Worm (Caenorhabditis elegans): ENCODE results near the gene del-6.

Gene del-6

DNA sequence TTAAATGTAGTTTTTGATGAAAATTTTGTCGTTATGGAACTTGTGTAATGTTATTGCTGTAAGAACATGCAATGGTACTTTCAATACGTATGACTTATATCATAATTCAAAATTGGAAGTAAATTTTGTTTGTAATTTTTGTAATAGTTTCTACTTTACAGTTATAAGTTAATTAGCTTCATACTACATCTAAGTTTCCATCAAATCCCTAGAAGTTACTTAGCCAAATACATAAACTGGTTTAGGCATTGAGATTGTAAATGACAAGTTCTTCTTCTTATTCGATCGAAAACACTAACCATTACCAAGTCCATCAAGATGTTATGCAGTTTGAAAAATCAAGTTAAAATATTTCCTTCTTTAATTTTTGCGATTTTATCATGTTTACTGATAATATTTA is 23.0 kb upstream of the del-6 start, which contains the start of gene F32G8.2:
TSS of gene F32G8.2 (plus strand) at position 301 of the 400 bp plus-strand sequence.
- no peak for TF ChIP-seq ceh-9 (tag; optimal IDR thresholded peaks at IDR 0.05)
- TF ChIP-seq hlh-6 (tag; optimal IDR thresholded peaks at IDR 0.05): no peak
- no peak for TF ChIP-seq fax-1 (tag; optimal IDR thresholded peaks at IDR 0.05)
- TF ChIP-seq hlh-15 (tag; optimal IDR thresholded peaks at IDR 0.05): no peak
- TF ChIP-seq che-1 (tag; optimal IDR thresholded peaks at IDR 0.05): no peak
- no peak for TF ChIP-seq madf-2 (tag; optimal IDR thresholded peaks at IDR 0.05)
- TF ChIP-seq C38D4.7 (GFP tag; optimal IDR thresholded peaks at IDR 0.05): no peak

DNA sequence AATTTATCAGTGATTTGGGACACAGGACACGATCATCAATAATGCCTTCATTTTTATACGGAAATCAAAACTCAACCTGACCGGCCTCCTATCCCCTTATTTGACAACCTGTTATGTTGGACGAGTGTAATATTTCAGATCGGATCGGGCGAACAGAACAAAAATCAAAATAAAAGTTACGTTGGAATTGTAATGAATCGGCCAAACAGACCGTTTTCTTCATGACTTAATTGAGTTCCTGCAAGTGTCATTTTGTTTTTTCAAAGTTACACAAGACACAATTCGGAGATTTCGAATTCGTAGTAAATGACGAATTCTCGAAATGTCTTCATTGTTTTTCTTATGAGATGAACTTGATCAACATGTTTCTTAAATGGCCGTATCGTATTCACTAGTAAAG is 17.5 kb upstream of the del-6 start, which contains the start of gene F32G8.3:
TSS of gene F32G8.3 (minus strand) at position 101 of the 400 bp plus-strand sequence.
- no peak for TF ChIP-seq unc-86 (tag; optimal IDR thresholded peaks at IDR 0.05)
- no peak for TF ChIP-seq nhr-232 (tag; optimal IDR thresholded peaks at IDR 0.05)
- TF ChIP-seq syd-9 (tag; optimal IDR thresholded peaks at IDR 0.05): no peak
- TF ChIP-seq ama-1 (optimal IDR thresholded peaks at IDR 0.05): no peak
- TF ChIP-seq fkh-6 (tag; optimal IDR thresholded peaks at IDR 0.05): no peak
- TF ChIP-seq pat-9 (tag; optimal IDR thresholded peaks at IDR 0.05): no peak
- no peak for TF ChIP-seq hlh-6 (tag; optimal IDR thresholded peaks at IDR 0.05)
- no peak for TF ChIP-seq K02D7.2 (tag; optimal IDR thresholded peaks at IDR 0.05)
- no peak for TF ChIP-seq nhr-11 (tag; optimal IDR thresholded peaks at IDR 0.05)
- no peak for TF ChIP-seq ttx-3 (tag; optimal IDR thresholded peaks at IDR 0.05)
- TF ChIP-seq ceh-45 (GFP tag; IDR thresholded peaks at IDR 0.05): no peak

DNA sequence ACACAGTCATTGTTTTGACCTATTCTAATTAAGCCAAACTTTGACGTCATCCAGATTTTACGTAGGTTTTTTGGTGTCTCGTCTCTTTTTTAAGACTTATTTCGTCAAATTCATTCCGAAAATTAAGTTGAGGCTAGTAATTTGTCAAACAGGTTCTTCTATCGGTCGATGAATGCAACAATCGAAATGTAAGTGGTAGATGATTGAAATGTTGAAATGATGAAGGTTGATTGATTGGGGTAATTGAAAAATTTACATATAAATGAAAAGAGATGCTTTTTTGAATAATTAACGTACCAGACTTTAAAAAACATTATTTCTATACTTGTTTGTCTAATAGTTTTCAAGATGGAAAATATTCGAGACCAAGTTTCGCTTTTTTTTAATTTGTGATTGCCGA is 16.4 kb upstream of the del-6 start:
- TF ChIP-seq npax-4 (tag; optimal IDR thresholded peaks at IDR 0.05): no peak
- no peak for TF ChIP-seq nhr-232 (tag; optimal IDR thresholded peaks at IDR 0.05)
- no peak for TF ChIP-seq che-1 (tag; optimal IDR thresholded peaks at IDR 0.05)
- no peak for TF ChIP-seq ceh-45 (GFP tag; IDR thresholded peaks at IDR 0.05)
- TF ChIP-seq hlh-6 (tag; optimal IDR thresholded peaks at IDR 0.05): no peak
- TF ChIP-seq tbx-7 (tag; optimal IDR thresholded peaks at IDR 0.05): no peak
- no peak for TF ChIP-seq gmeb-2 (tag; optimal IDR thresholded peaks at IDR 0.05)
- no peak for TF ChIP-seq syd-9 (tag; optimal IDR thresholded peaks at IDR 0.05)
- TF ChIP-seq ceh-19 (GFP tag; optimal IDR thresholded peaks at IDR 0.05): no peak

DNA sequence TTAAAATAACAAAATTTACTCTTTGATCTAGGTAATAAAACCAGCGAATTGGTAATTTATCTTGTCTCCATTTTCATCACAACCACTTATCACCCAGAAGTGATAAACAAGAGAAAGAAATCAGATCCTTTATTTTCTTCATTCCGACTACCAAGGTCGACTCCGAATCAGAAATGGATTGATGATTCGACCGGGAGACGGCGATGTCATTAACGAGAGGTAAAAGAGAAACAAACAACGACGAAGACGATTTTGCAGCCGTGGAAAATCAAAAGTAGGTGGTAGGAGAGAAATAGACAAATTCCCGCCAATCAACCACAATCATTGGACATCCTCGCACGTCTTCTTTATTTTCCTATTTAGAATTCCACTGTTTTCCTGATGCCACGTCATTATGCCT is 15.6 kb upstream of the del-6 start:
- no peak for TF ChIP-seq pros-1 (tag; optimal IDR thresholded peaks at IDR 0.05)
- no peak for TF ChIP-seq ref-2 (tag; optimal IDR thresholded peaks at IDR 0.05)
- TF ChIP-seq ceh-14 (tag; optimal IDR thresholded peaks at IDR 0.05): no peak
- no peak for TF ChIP-seq pha-4 (tag; optimal IDR thresholded peaks at IDR 0.05)
- TF ChIP-seq sdc-2 (tag; optimal IDR thresholded peaks at IDR 0.05): no peak
- TF ChIP-seq fkh-6 (tag; optimal IDR thresholded peaks at IDR 0.05): no peak
- TF ChIP-seq sox-2 (GFP tag; IDR thresholded peaks at IDR 0.05): no peak
- no peak for TF ChIP-seq hlh-8 (tag; optimal IDR thresholded peaks at IDR 0.05)
- TF ChIP-seq hlh-15 (tag; optimal IDR thresholded peaks at IDR 0.05): no peak
- no peak for TF ChIP-seq sox-4 (tag; optimal IDR thresholded peaks at IDR 0.05)
- no peak for TF ChIP-seq K09A11.1 (tag; optimal IDR thresholded peaks at IDR 0.05; ENCODE audit: insufficient read depth)
- TF ChIP-seq madf-2 (tag; optimal IDR thresholded peaks at IDR 0.05): no peak
- TF ChIP-seq eyg-1 (tag; optimal IDR thresholded peaks at IDR 0.05): no peak
- TF ChIP-seq lim-6 (tag; optimal IDR thresholded peaks at IDR 0.05): no peak
- no peak for TF ChIP-seq ets-4 (tag; optimal IDR thresholded peaks at IDR 0.05)
- TF ChIP-seq fkh-10 (GFP tag; optimal IDR thresholded peaks at IDR 0.05): no peak
- TF ChIP-seq ztf-16 (tag; optimal IDR thresholded peaks at IDR 0.05): no peak

DNA sequence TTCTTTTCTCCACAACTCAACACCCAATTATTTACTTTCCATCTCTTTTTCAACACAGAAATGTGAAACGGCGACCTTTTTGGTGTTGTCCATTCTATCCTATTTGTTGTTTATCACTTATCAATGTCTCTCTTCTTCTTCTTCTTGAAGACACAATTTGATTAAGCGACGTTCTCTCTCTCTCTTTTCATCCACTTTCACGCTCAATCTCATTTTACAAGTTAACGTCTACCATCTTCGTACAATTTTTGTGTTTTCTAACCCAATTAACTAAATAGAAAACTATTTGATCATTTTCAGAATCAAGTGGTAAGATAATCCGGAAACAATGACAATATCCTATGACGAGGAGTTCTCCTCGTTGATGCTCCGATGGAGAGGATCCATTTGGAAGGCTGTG is 15.0 kb upstream of the del-6 start, which contains the start of gene best-14:
TSS of gene best-14 (plus strand) at position 301 of the 400 bp plus-strand sequence.
- TF ChIP-seq che-1 (tag; optimal IDR thresholded peaks at IDR 0.05) (no peak), ceh-34 (tag; optimal IDR thresholded peaks at IDR 0.05) (no peak), ceh-24 (tag; optimal IDR thresholded peaks at IDR 0.05) (no peak), unc-42 (tag; optimal IDR thresholded peaks at IDR 0.05) (no peak), fkh-6 (tag; optimal IDR thresholded peaks at IDR 0.05) (no peak), ceh-22 (tag; optimal IDR thresholded peaks at IDR 0.05) (no peak), hlh-13 (GFP tag; optimal IDR thresholded peaks at IDR 0.05) (no peak), unc-55 (GFP tag; optimal IDR thresholded peaks at IDR 0.05) (no peak), eyg-1 (tag; optimal IDR thresholded peaks at IDR 0.05) (no peak), madf-2 (tag; optimal IDR thresholded peaks at IDR 0.05) (no peak)

Data from whole organism, late embryonic.